Worm (Caenorhabditis elegans) whole organism, midembryonic: ENCODE results near the gene cor-1.

Source experiments
- T22C8.4 ChIP-seq: fragments of 200-800 bp; sonication (Bioruptor generic); IDR thresholded peaks from 2 replicates; pipeline ENCODE4 v1.3.6; 2022; ENCODE audit warnings: missing genetic modification characterization, missing compliant biosample characterization
- cog-1 ChIP-seq: sonication (generic microtip); optimal IDR thresholded peaks from 2 replicates; lab custom pipeline; 2016; ENCODE audit warnings: missing genetic modification characterization, missing compliant biosample characterization
- flt-1 ChIP-seq: fragments of 200-800 bp; sonication (Bioruptor generic); IDR thresholded peaks from 2 replicates; pipeline ENCODE4 v1.3.6; 2022; ENCODE audit warnings: missing genetic modification characterization, missing compliant biosample characterization
- med-1 ChIP-seq: sonication (generic microtip); optimal IDR thresholded peaks from 2 replicates; lab custom pipeline; 2017; ENCODE audit warnings: missing genetic modification characterization, mild to moderate bottlenecking, missing compliant biosample characterization, antibody characterized with exemption, missing genetic modification reagents; ENCODE audit not compliant: insufficient read depth
- ref-1 ChIP-seq: fragments of 200-800 bp; sonication (Bioruptor generic); conservative IDR thresholded peaks from 2 replicates; pipeline ENCODE4 v1.3.6; 2022; ENCODE audit warnings: missing genetic modification reagents, missing genetic modification characterization, missing compliant biosample characterization
- tab-1 ChIP-seq: fragments of 200-800 bp; sonication (Bioruptor generic); IDR thresholded peaks from 2 replicates; pipeline ENCODE4 v1.3.6; 2022; ENCODE audit warnings: missing genetic modification characterization, missing compliant biosample characterization
- ztf-29 ChIP-seq: fragments of 200-800 bp; sonication (Bioruptor generic); IDR thresholded peaks from 2 replicates; pipeline ENCODE4 v1.3.6; 2022; ENCODE audit warnings: missing genetic modification reagents, missing genetic modification characterization, missing compliant biosample characterization

DNA sequence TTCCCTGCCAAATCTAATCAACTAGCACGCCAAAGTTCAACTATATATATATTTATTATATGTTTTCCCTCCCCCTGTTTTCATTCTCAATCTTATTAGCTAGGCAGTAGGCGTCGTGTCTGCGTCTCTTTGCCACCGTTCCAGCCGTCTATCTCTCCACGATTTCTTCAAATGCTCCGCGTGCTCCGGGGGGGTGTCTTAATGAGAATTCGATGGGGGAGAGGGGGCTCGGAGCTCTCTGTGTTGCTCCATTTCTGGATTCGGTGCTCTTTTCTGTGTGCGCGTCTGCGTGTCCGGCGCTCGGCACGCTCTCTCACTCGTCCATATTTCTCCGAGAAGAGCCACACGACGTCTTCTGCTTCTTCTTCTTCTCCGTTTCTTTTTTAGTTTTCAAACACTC is 35.3 kb downstream of the cor-1 start:
- peak; percentile 37 for TF ChIP-seq cog-1
- no peak for TF ChIP-seq tab-1 (GFP tag; lab: Robert Waterston, UW)
- TF ChIP-seq flt-1 (GFP tag; lab: Robert Waterston, UW) = no peak
- no peak for TF ChIP-seq ztf-29 (GFP tag; lab: Robert Waterston, UW)
- TF ChIP-seq med-1 (GFP tag; lab: Kevin White, UChicago) = no peak
- no peak for TF ChIP-seq T22C8.4 (GFP tag; lab: Robert Waterston, UW)
- TF ChIP-seq ref-1 (GFP tag; lab: Robert Waterston, UW) = no peak
